Worm (Caenorhabditis elegans): ENCODE data around the gene srx-4.

srx-4 gene

ce11 chrV:676090-676489 lies 16.5 kb downstream of the srx-4 start:
- TF ChIP-seq pha-4 (tag; optimal IDR thresholded peaks at IDR 0.05) = no peak

ce11 chrV:674213-674612 lies 18.4 kb downstream of the srx-4 start, which contains the start of gene sru-25:
sru-25 (minus strand) TSS chrV:674313.
- no peak for TF ChIP-seq ceh-43 (GFP tag; optimal IDR thresholded peaks at IDR 0.05)
- TF ChIP-seq nhr-28 (tag; optimal IDR thresholded peaks at IDR 0.05) = no peak
- no peak for TF ChIP-seq cnd-1 (tag; optimal IDR thresholded peaks at IDR 0.05)
- TF ChIP-seq ceh-83 (GFP tag; optimal IDR thresholded peaks at IDR 0.05) = no peak
- TF ChIP-seq tbx-8 (GFP tag; optimal IDR thresholded peaks at IDR 0.05) = no peak
- TF ChIP-seq zip-8 (tag; optimal IDR thresholded peaks at IDR 0.05) = no peak
- no peak for TF ChIP-seq unc-62 (GFP tag; optimal IDR thresholded peaks at IDR 0.05)
- TF ChIP-seq drap-1 (GFP tag; optimal IDR thresholded peaks at IDR 0.05) = no peak
- no peak for TF ChIP-seq blmp-1 (tag; optimal IDR thresholded peaks at IDR 0.05)
- TF ChIP-seq bed-3 (GFP tag; optimal IDR thresholded peaks at IDR 0.05) = no peak

ce11 chrV:671342-671741 lies 21.2 kb downstream of the srx-4 start, which contains the start of gene sru-24:
sru-24 (minus strand) TSS chrV:671442.
- TF ChIP-seq nhr-28 (tag; optimal IDR thresholded peaks at IDR 0.05) (no peak), unc-39 (tag; optimal IDR thresholded peaks at IDR 0.05) (no peak), elt-3 (tag; optimal IDR thresholded peaks at IDR 0.05) (no peak), nhr-12 (tag; optimal IDR thresholded peaks at IDR 0.05) (no peak), mep-1 (tag; optimal IDR thresholded peaks at IDR 0.05) (no peak), mls-2 (tag; optimal IDR thresholded peaks at IDR 0.05) (no peak), ceh-39 (tag; optimal IDR thresholded peaks at IDR 0.05) (no peak), lin-32 (GFP tag; optimal IDR thresholded peaks at IDR 0.05) (no peak), blmp-1 (tag; optimal IDR thresholded peaks at IDR 0.05) (no peak), ceh-83 (GFP tag; optimal IDR thresholded peaks at IDR 0.05) (no peak), zip-8 (tag; optimal IDR thresholded peaks at IDR 0.05) (no peak), elt-1 (tag; optimal IDR thresholded peaks at IDR 0.05; ENCODE audit: borderline replicate concordance, insufficient read depth) (no peak), lin-13 (tag; optimal IDR thresholded peaks at IDR 0.05) (no peak), lsy-2 (tag; optimal IDR thresholded peaks at IDR 0.05) (no peak), nhr-76 (tag; optimal IDR thresholded peaks at IDR 0.05) (no peak), M03D4.4 (tag; optimal IDR thresholded peaks at IDR 0.05) (no peak), ces-1 (GFP tag; optimal IDR thresholded peaks at IDR 0.05) (no peak), ham-2 (GFP tag; optimal IDR thresholded peaks at IDR 0.05) (no peak), unc-62 (GFP tag; optimal IDR thresholded peaks at IDR 0.05) (no peak)

- TF ChIP-seq unc-39 (tag; optimal IDR thresholded peaks at IDR 0.05) (no peak), flh-1 (GFP tag; optimal IDR thresholded peaks at IDR 0.05) (no peak), ceh-83 (GFP tag; optimal IDR thresholded peaks at IDR 0.05) (no peak), ceh-39 (tag; optimal IDR thresholded peaks at IDR 0.05) (no peak), sem-2 (GFP tag; optimal IDR thresholded peaks at IDR 0.05) (no peak), pha-4 (tag; optimal IDR thresholded peaks at IDR 0.05) (no peak), ham-2 (GFP tag; optimal IDR thresholded peaks at IDR 0.05) (no peak), ces-1 (GFP tag; optimal IDR thresholded peaks at IDR 0.05) (no peak), nhr-237 (tag; optimal IDR thresholded peaks at IDR 0.05) (no peak), lin-32 (GFP tag; optimal IDR thresholded peaks at IDR 0.05) (no peak), unc-62 (GFP tag; optimal IDR thresholded peaks at IDR 0.05) (no peak), nhr-28 (tag; optimal IDR thresholded peaks at IDR 0.05) (no peak), sptf-1 (tag; optimal IDR thresholded peaks at IDR 0.05) (no peak), blmp-1 (tag; optimal IDR thresholded peaks at IDR 0.05) (no peak), lin-13 (tag; optimal IDR thresholded peaks at IDR 0.05) (no peak), mls-2 (tag; optimal IDR thresholded peaks at IDR 0.05) (no peak), M03D4.4 (tag; optimal IDR thresholded peaks at IDR 0.05) (no peak), bed-3 (GFP tag; optimal IDR thresholded peaks at IDR 0.05) (no peak)
Measured at ce11 chrV:667459-667858, 25.1 kb downstream of the srx-4 start, which contains the start of gene nhr-180. nhr-180 (minus strand) TSS chrV:667510.

- TF ChIP-seq flh-1 (GFP tag; optimal IDR thresholded peaks at IDR 0.05) = no peak
Measured at ce11 chrV:664337-664847, 28.2 kb downstream of the srx-4 start, which contains the start of the genes F31F4.11 and srh-266. F31F4.11 (minus strand) TSS chrV:664437. srh-266 (plus strand) TSS chrV:664797.

ce11 chrV:660210-660609 lies 32.4 kb downstream of the srx-4 start, which contains the start of gene F31F4.17:
F31F4.17 (minus strand) TSS chrV:660310.
- no peak for TF ChIP-seq pha-4 (tag; optimal IDR thresholded peaks at IDR 0.05)
- TF ChIP-seq unc-62 (GFP tag; optimal IDR thresholded peaks at IDR 0.05) = no peak
- no peak for TF ChIP-seq drap-1 (GFP tag; optimal IDR thresholded peaks at IDR 0.05)
- TF ChIP-seq blmp-1 (tag; optimal IDR thresholded peaks at IDR 0.05) = no peak
- no peak for TF ChIP-seq ceh-43 (GFP tag; optimal IDR thresholded peaks at IDR 0.05)
- no peak for TF ChIP-seq mep-1 (tag; optimal IDR thresholded peaks at IDR 0.05)
- no peak for TF ChIP-seq sptf-1 (tag; optimal IDR thresholded peaks at IDR 0.05)
- no peak for TF ChIP-seq hlh-1 (tag; optimal IDR thresholded peaks at IDR 0.05)
- no peak for TF ChIP-seq M03D4.4 (tag; optimal IDR thresholded peaks at IDR 0.05)
- TF ChIP-seq ceh-83 (GFP tag; optimal IDR thresholded peaks at IDR 0.05) = no peak
- TF ChIP-seq nhr-2 (tag; optimal IDR thresholded peaks at IDR 0.05) = no peak
- no peak for TF ChIP-seq mls-2 (tag; optimal IDR thresholded peaks at IDR 0.05)
- no peak for TF ChIP-seq nhr-76 (tag; optimal IDR thresholded peaks at IDR 0.05)
- no peak for TF ChIP-seq elt-3 (tag; optimal IDR thresholded peaks at IDR 0.05)
- TF ChIP-seq ham-2 (GFP tag; optimal IDR thresholded peaks at IDR 0.05) = no peak
- TF ChIP-seq snpc-4 (tag; optimal IDR thresholded peaks at IDR 0.05) = no peak
- TF ChIP-seq nhr-237 (tag; optimal IDR thresholded peaks at IDR 0.05) = no peak
- TF ChIP-seq zip-8 (tag; optimal IDR thresholded peaks at IDR 0.05) = no peak
- TF ChIP-seq nhr-12 (tag; optimal IDR thresholded peaks at IDR 0.05) = no peak
